Worm (Caenorhabditis elegans): ENCODE results near the gene epg-4.

The epg-4 gene

ce11 chrIII:7210486-7210885 lies 28.5 kb downstream of the epg-4 start:
- TF ChIP-seq W03F9.2 (tag; optimal IDR thresholded peaks at IDR 0.05) (no peak), dao-5 (tag; optimal IDR thresholded peaks at IDR 0.05) (no peak), him-1 (tag; optimal IDR thresholded peaks at IDR 0.05) (no peak)

DNA sequence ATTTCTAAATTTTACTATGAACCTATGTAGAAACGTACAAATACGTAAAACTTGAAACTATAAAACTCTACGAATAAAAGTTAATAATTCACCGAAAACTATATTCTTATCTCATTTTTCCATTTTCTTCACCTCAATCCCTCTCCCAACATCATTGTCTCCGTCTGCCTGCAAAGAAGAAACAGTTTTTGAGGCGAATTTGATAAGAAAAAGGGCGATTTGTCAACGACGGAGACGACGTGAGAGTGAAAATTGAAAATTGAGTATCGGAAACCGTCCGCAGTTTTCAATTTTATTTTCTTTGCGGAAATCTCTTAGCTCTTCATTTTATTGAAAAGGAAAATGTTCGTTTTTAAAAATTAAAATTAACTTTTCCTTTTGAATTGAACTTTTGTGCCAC lies 30.1 kb downstream of the epg-4 start:
- TF ChIP-seq him-1 (tag; optimal IDR thresholded peaks at IDR 0.05) (no peak), W03F9.2 (tag; optimal IDR thresholded peaks at IDR 0.05) (no peak), dao-5 (tag; optimal IDR thresholded peaks at IDR 0.05) (no peak)

ce11 chrIII:7215532-7215931 lies 33.6 kb downstream of the epg-4 start:
- TF ChIP-seq him-1 (tag; optimal IDR thresholded peaks at IDR 0.05) (no peak), dao-5 (tag; optimal IDR thresholded peaks at IDR 0.05) (no peak), W03F9.2 (tag; optimal IDR thresholded peaks at IDR 0.05) (no peak)

DNA sequence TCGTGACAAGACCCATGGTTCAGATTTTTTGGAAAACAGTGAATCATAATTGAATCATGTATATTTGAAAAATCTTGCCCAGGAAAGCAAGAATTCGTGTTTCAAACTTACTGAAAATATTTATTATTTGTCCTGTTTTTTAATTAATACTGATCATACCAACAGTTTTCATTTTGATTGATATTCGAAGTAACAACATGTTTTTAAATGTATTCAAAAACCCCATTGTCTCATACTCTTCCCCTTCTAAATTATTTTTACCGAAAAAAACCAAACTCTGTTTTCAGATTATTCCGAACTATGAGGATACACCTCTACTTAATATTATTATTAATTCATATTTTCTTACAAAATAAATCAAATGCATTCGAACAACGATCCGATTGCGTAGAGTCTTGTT lies 34.3 kb downstream of the epg-4 start, which contains the start of gene R151.1:
R151.1 (plus strand) TSS at position 301 of the 400 bp plus-strand sequence.
- TF ChIP-seq W03F9.2 (tag; optimal IDR thresholded peaks at IDR 0.05) (no peak), dao-5 (tag; optimal IDR thresholded peaks at IDR 0.05) (no peak), him-1 (tag; optimal IDR thresholded peaks at IDR 0.05) (no peak)

- TF ChIP-seq dao-5 (tag; optimal IDR thresholded peaks at IDR 0.05) (no peak), him-1 (tag; optimal IDR thresholded peaks at IDR 0.05) (no peak), W03F9.2 (tag; optimal IDR thresholded peaks at IDR 0.05) (no peak)
Observed at ce11 chrIII:7216924-7217521, 35.1 kb downstream of the epg-4 start.

ce11 chrIII:7221103-7221502 lies 39.1 kb downstream of the epg-4 start:
- no peak for TF ChIP-seq dao-5 (tag; optimal IDR thresholded peaks at IDR 0.05)
- no peak for TF ChIP-seq W03F9.2 (tag; optimal IDR thresholded peaks at IDR 0.05)
- no peak for TF ChIP-seq him-1 (tag; optimal IDR thresholded peaks at IDR 0.05)

ce11 chrIII:7223029-7223428 lies 41.1 kb downstream of the epg-4 start, which contains the start of gene der-2:
Gene der-2 (minus strand): TSS chrIII:7223129.
- TF ChIP-seq him-1 (tag; optimal IDR thresholded peaks at IDR 0.05) (no peak), dao-5 (tag; optimal IDR thresholded peaks at IDR 0.05) (no peak), W03F9.2 (tag; optimal IDR thresholded peaks at IDR 0.05) (no peak)

DNA sequence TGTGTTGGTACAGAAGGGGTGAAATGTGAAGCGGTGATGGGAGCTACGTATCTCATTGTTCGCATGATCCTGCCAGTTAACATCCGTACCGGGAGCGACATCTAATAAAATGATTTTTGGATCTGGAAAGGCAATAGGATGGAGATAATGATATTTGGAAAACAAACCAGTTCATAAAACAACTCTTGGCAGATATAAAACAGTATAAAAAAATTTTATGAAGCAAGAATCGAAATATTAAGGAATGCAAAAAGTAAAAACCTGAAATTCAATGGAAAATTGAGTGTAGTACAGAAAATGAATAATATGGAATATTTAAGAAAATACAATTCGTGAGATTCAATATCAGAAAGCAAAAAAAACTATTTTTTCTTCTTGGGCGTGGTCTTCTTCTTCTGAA lies 44.6 kb downstream of the epg-4 start, which contains the start of gene hsp-75:
hsp-75 (minus strand) TSS at position 101 of the 400 bp plus-strand sequence.
- TF ChIP-seq him-1 (tag; optimal IDR thresholded peaks at IDR 0.05) (no peak), dao-5 (tag; optimal IDR thresholded peaks at IDR 0.05) (no peak), W03F9.2 (tag; optimal IDR thresholded peaks at IDR 0.05) (no peak)

DNA sequence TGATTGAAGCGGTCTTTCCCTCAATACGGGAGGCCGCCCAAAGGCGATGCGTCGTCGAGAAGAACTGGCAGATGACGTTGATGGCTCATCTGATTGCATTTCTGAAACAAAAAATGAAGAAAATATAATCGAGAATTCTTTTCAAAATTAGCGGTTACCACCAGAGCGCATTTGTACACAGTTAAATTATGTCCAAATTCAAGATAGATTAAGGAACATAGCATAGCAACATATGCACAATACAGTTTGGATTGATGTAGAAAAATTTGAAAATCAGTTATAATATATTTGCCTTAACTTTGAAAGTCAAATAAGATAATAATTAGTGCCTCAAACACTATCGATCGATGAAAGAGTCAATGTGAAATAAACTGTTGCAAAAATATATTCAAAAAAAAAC lies 47.7 kb downstream of the epg-4 start, which contains the start of gene R151.8:
R151.8 (minus strand) TSS at position 101 of the 400 bp plus-strand sequence.
- TF ChIP-seq him-1 (tag; optimal IDR thresholded peaks at IDR 0.05) (no peak), dao-5 (tag; optimal IDR thresholded peaks at IDR 0.05) (no peak), W03F9.2 (tag; optimal IDR thresholded peaks at IDR 0.05) (no peak)

- TF ChIP-seq W03F9.2 (tag; optimal IDR thresholded peaks at IDR 0.05): no peak
- TF ChIP-seq him-1 (tag; optimal IDR thresholded peaks at IDR 0.05): no peak
- TF ChIP-seq dao-5 (tag; optimal IDR thresholded peaks at IDR 0.05): no peak
Observed at ce11 chrIII:7230841-7231240, 48.9 kb downstream of the epg-4 start, which contains the start of gene R151.10. Gene R151.10 (minus strand): TSS chrIII:7230941.

- no peak for TF ChIP-seq W03F9.2 (tag; optimal IDR thresholded peaks at IDR 0.05)
- TF ChIP-seq him-1 (tag; optimal IDR thresholded peaks at IDR 0.05): no peak
- no peak for TF ChIP-seq dao-5 (tag; optimal IDR thresholded peaks at IDR 0.05)
Observed at ce11 chrIII:7232782-7233181, 50.8 kb downstream of the epg-4 start, which contains the start of gene adr-2. Gene adr-2 (minus strand): TSS chrIII:7232882.

Measured in whole organism, L4/young adult.